Fruit fly (Drosophila melanogaster) whole organism, wandering third instar larva: ENCODE measurements around the gene Bet3.

Experiments
- lola ChIP-seq: fragments of >200 bp; optimal IDR thresholded peaks from 2 replicates; lab custom pipeline; 2017; ENCODE audit warnings: missing biosample characterization, missing genetic modification characterization
- psq ChIP-seq: fragments of 200-800 bp; sonication (Bioruptor generic); optimal IDR thresholded peaks from 3 replicates; lab custom pipeline; 2017; ENCODE audit warnings: missing biosample characterization, mild to moderate bottlenecking, missing genetic modification characterization, moderate library complexity

DNA sequence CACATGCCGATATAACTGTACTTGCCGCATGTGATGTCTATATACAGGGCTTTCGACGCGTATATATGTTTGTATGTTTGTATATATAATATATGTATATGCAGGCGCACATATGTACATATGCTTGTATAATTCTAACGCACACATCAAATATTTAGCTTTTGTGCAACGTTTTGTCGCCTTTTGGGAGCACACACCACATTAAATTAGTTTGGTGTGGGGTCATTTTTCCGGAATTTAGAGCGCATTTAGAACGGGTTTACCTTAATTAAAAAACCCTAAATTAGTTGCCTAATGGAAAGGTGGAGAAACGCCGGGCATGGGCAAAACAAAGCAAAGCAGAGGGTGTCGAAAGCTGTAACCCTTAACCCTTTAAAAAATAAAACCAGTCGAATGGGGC lies 25.2 kb upstream of the Bet3 start:
- TF ChIP-seq lola (GFP tag; lab: Kevin White, UChicago) = no peak
- no peak for TF ChIP-seq psq (GFP tag; lab: Kevin White, UChicago)
